Worm (Caenorhabditis elegans) whole organism, midembryonic: Measurements from ENCODE around the gene srj-45.

Experiments
- T22C8.4 ChIP-seq: fragments of 200-800 bp; sonication (Bioruptor generic); IDR thresholded peaks from 2 replicates; pipeline ENCODE4 v1.3.6; 2022; ENCODE audit warnings: missing genetic modification characterization, missing compliant biosample characterization
- cog-1 ChIP-seq: sonication (generic microtip); optimal IDR thresholded peaks from 2 replicates; lab custom pipeline; 2016; ENCODE audit warnings: missing genetic modification characterization, missing compliant biosample characterization
- flt-1 ChIP-seq: fragments of 200-800 bp; sonication (Bioruptor generic); IDR thresholded peaks from 2 replicates; pipeline ENCODE4 v1.3.6; 2022; ENCODE audit warnings: missing genetic modification characterization, missing compliant biosample characterization
- klf-2 ChIP-seq: fragments of 200-800 bp; sonication (Bioruptor generic); conservative IDR thresholded peaks from 2 replicates; pipeline ENCODE4 v1.3.6; 2022; ENCODE audit warnings: missing genetic modification reagents, missing genetic modification characterization, missing compliant biosample characterization
- ref-1 ChIP-seq: fragments of 200-800 bp; sonication (Bioruptor generic); conservative IDR thresholded peaks from 2 replicates; pipeline ENCODE4 v1.3.6; 2022; ENCODE audit warnings: missing genetic modification reagents, missing genetic modification characterization, missing compliant biosample characterization
- tab-1 ChIP-seq: fragments of 200-800 bp; sonication (Bioruptor generic); IDR thresholded peaks from 2 replicates; pipeline ENCODE4 v1.3.6; 2022; ENCODE audit warnings: missing genetic modification characterization, missing compliant biosample characterization
- ztf-29 ChIP-seq: fragments of 200-800 bp; sonication (Bioruptor generic); IDR thresholded peaks from 2 replicates; pipeline ENCODE4 v1.3.6; 2022; ENCODE audit warnings: missing genetic modification reagents, missing genetic modification characterization, missing compliant biosample characterization

DNA sequence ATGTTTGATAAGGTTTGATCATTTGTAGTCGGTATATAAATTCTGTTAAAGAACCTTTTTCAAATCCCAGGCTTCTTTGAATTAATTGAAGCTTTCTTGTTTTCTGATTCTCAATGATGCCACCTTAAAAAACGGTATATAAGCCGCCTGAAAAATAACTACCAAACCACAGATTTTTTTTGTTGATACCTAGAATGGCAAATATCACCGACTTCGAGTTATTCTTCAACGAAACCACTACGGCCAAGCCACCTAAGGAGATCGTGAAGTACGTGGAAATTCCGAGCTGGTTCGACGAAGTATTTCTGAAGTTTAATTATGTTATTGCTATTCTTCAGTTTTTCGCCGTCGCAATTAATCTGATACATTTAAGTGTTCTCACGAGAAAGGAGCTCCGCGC lies 5.6 kb downstream of the srj-45 start, which contains the start of gene srw-2:
- no peak for TF ChIP-seq tab-1 (GFP tag; lab: Robert Waterston, UW)
- TF ChIP-seq flt-1, result no peak
- TF ChIP-seq T22C8.4 (GFP tag; lab: Robert Waterston, UW), result no peak
- TF ChIP-seq ref-1 (GFP tag; lab: Robert Waterston, UW), result no peak
- TF ChIP-seq ztf-29 (GFP tag; lab: Robert Waterston, UW), result no peak
- no peak for TF ChIP-seq cog-1 (tag; lab: Kevin White, UChicago)
- TF ChIP-seq klf-2 (GFP tag; lab: Robert Waterston, UW), result no peak
